Fruit fly (Drosophila melanogaster) Kc167 (cell line): ENCODE results near the gene CG43321.
A peak's percentile ranks its signal among the peaks of the same experiment; 100 is the strongest.

Source experiments
- Myc ChIP-seq: fragments of >200 bp; optimal IDR thresholded peaks from 2 replicates; lab custom pipeline; 2017; ENCODE audit warnings: missing external identifiers
- Sin3A ChIP-seq: fragments of >200 bp; optimal IDR thresholded peaks from 2 replicates; lab custom pipeline; 2018; ENCODE audit warnings: missing external identifiers
- h ChIP-seq: fragments of >200 bp; optimal IDR thresholded peaks from 3 replicates; lab custom pipeline; 2018; ENCODE audit warnings: missing external identifiers
- insv ChIP-seq: fragments of >200 bp; optimal IDR thresholded peaks from 3 replicates; lab custom pipeline; 2018; ENCODE audit warnings: missing external identifiers
- psq ChIP-seq: fragments of >200 bp; optimal IDR thresholded peaks from 2 replicates; lab custom pipeline; 2017; ENCODE audit warnings: missing external identifiers
- ttk ChIP-seq: sonication (Bioruptor generic); optimal IDR thresholded peaks from 2 replicates; lab custom pipeline; 2017; ENCODE audit warnings: missing external identifiers

CG43321 gene

DNA sequence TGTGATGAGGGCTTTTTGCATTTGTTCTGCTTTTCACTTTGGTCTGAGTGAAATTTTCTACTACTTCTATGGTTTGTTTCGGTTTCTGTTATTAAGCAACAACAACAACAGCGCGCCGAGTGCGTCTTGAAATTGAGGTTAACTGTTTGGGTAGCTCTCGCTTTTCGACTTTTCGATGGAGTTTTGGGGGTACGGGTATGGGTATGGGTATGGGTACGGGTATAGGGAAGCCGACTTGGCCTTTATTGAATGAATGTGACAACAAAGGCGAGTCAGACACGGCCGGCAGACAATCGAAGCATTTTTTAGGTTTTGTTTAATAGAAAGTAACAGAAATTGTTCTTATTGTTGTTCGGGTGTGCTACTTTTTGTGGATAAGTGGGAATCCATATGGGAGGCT lies 4.5 kb upstream of the CG43321 start:
- TF ChIP-seq ttk (lab: Kevin White, UChicago) (no peak), psq (lab: Kevin White, UChicago) (no peak), h (no peak), Myc (lab: Kevin White, UChicago) (no peak), insv (lab: Kevin White, UChicago) (no peak), Sin3A (no peak)

DNA sequence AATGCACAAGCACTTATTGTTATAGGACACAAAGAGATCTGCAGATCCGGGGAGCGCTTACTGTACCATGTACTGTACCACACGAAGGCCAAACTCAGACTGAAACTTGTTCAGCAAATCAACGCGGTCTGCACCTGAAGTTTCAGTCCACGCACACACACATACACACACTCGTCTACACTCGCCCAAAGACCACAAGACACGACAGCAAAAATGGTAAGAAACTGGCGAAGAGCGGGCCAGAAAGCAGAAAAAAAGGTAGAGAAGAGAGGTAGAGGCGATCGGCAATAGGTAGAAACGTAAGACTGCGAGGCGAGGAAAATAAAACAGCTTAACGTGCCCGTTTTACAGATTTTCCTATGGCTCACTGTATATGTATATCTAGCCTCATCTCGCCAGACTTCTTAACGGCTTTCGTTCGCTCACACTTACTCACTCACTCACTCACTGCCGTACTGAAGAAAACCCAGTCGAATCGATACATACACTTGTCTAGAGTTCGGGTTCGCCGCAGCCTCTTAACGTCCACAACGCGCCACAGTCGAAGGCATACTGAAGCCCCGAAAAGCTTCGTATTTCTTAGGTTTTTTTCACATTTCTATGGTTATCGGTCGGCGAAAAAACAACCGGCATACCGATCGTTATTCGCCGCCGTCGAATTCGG lies 2.1 kb upstream of the CG43321 start, which contains the start of gene uif:
Gene uif, minus strand, starts transcription at position 553 of the 664 bp plus-strand sequence.
- TF ChIP-seq h (no peak), Sin3A (no peak), insv (lab: Kevin White, UChicago) (no peak), psq (lab: Kevin White, UChicago) (no peak), Myc (lab: Kevin White, UChicago) (no peak), ttk (lab: Kevin White, UChicago) (no peak)

DNA sequence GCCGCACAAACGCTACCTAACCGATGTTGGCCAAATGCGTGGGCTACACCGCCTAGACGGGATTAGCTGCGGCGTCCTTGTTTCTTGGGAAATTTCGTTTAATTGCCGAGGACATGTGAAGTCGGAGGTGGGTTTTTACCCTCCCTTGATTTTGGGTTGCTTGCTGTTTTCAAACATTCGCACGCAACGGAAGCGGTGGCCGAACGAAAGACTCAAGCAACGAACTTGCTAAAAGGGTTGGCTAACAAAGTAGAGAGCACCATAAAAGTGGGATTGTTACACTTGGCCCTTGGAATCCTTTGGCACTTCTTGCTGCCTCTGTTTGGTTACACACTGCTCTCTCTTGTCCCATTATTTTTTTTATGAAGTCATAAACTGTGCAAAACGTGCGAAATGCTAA lies 1.5 kb upstream of the CG43321 start:
- TF ChIP-seq ttk (lab: Kevin White, UChicago) (no peak), Myc (lab: Kevin White, UChicago) (no peak), psq (lab: Kevin White, UChicago) (no peak), h (no peak), insv (lab: Kevin White, UChicago) (no peak), Sin3A (no peak)

DNA sequence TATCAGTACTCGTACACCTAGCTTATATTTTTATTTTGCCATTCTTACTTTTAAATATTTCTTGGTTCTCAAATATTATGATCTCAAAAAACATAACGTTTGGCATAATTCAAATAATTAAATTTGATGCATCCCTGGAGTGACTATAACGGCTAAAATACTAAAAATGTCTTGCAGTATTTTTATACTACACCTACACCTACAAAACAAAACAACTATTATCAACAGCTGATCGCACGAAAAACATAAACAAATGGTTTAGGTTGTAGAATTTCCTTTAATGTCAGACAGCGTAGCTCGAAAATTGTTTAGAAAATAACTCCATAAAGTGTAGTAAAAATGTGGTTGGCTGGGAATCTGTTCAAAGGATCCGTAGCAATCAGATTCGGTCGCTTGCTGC lies 1.1 kb downstream of the CG43321 start, which contains the start of gene CG43322:
Gene CG43322, plus strand, starts transcription at position 240 of the 400 bp plus-strand sequence.
- TF ChIP-seq Myc (lab: Kevin White, UChicago) (no peak), ttk (lab: Kevin White, UChicago) (no peak), h (no peak), psq (lab: Kevin White, UChicago) (no peak)

DNA sequence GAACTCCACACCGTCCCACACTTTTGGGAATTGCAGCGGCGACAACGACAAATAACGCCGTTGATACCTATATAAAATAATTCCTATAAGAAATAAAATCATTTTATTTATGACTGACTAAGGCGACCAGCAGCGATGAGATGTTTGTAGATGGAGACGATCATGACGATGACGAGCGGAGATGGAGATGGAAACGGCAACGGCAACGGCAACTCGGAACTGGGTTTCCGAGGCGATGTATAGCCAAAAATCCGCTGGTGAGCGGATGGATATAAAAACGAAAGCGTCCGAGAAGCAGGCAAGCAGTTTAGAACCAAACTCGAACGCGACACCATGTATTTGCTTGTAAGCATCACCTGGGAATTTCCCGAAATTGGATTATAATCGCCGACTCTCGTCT lies 9.3 kb downstream of the CG43321 start, which contains the start of gene Pcp:
Gene Pcp, plus strand, starts transcription at position 301 of the 400 bp plus-strand sequence.
- no peak for TF ChIP-seq h
- no peak for TF ChIP-seq insv (lab: Kevin White, UChicago)
- no peak for TF ChIP-seq ttk (lab: Kevin White, UChicago)
- TF ChIP-seq psq (lab: Kevin White, UChicago): no peak
- TF ChIP-seq Myc (lab: Kevin White, UChicago): no peak
- no peak for TF ChIP-seq Sin3A

DNA sequence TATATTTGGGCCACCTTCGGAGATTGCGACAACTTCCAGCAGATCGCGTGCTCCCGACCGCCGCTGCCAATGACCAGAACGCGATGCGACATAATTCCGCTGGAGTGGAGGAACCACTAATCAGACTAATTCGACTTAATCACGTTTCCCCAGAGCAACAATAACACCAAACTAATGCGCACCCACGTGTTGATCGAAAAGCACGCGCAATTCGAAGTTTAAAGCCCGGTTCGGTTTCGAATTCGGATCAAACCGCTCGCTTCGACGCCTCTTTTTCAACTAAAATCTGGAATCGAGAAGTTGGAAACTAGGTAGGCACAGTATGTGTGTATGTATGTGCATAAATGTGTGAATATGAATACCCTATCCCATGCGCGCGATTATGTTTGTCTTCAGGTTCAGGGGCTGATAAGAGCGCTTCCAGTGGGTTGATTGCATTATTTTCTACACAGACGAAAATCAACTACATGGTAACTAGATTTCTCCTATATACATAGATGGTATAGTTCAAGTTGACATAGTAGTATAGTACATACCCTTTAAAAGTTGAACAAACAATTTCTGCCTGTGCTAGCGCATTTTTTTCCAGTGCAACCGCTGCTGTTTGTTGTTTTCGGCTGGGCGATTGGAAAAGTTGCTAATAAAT lies 11.7 kb downstream of the CG43321 start, which contains the start of gene Gart:
Gene Gart, minus strand, starts transcription at position 285 of the 646 bp plus-strand sequence.
- TF ChIP-seq ttk (lab: Kevin White, UChicago): no peak
- no peak for TF ChIP-seq Myc (lab: Kevin White, UChicago)
- no peak for TF ChIP-seq h
- no peak for TF ChIP-seq Sin3A
- no peak for TF ChIP-seq psq (lab: Kevin White, UChicago)
- no peak for TF ChIP-seq insv (lab: Kevin White, UChicago)

DNA sequence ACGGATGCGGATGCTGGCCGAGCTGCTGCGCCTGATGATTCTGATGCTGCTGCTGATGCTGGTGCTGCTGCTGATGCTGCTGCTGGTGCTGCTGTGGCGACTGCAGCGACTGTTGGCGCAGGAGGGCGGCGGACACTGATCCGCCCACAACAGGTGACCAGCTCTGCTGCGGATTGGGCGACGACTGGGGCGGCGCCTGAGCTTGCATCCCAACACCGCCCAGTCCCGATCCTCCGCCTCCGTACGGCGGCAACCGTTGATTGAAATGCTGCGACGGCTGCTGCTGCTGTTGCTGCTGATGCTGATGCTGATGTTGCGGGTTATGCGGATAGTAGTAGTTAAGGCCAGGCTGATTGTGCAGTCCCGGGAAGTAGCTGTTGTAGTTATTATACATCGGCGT lies 13.2 kb downstream of the CG43321 start:
- TF ChIP-seq insv (lab: Kevin White, UChicago) (no peak), Sin3A (no peak)

DNA sequence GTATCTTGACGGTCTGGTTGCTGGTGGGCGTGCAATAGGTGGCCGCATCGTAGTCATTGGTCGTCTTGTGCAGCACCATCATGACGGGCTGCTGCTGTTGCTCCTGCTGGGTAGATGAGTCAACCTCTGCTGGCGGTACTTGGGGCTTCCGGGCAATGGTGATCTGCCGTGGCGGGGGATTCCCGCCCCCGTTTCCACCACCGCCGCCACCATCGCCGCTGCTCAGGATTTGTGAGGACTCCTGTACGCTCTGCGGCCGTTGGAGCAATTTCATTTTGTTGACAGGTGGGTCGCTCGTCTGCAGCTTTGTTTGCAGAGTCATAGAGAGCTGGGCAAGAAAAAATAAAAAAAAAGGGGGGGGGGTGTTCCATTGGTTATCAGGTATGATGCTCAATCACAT lies 14.2 kb downstream of the CG43321 start:
- no peak for TF ChIP-seq Sin3A
- TF ChIP-seq psq (lab: Kevin White, UChicago): no peak
- no peak for TF ChIP-seq ttk (lab: Kevin White, UChicago)
- no peak for TF ChIP-seq Myc (lab: Kevin White, UChicago)
- TF ChIP-seq insv (lab: Kevin White, UChicago): no peak
- TF ChIP-seq h: no peak

DNA sequence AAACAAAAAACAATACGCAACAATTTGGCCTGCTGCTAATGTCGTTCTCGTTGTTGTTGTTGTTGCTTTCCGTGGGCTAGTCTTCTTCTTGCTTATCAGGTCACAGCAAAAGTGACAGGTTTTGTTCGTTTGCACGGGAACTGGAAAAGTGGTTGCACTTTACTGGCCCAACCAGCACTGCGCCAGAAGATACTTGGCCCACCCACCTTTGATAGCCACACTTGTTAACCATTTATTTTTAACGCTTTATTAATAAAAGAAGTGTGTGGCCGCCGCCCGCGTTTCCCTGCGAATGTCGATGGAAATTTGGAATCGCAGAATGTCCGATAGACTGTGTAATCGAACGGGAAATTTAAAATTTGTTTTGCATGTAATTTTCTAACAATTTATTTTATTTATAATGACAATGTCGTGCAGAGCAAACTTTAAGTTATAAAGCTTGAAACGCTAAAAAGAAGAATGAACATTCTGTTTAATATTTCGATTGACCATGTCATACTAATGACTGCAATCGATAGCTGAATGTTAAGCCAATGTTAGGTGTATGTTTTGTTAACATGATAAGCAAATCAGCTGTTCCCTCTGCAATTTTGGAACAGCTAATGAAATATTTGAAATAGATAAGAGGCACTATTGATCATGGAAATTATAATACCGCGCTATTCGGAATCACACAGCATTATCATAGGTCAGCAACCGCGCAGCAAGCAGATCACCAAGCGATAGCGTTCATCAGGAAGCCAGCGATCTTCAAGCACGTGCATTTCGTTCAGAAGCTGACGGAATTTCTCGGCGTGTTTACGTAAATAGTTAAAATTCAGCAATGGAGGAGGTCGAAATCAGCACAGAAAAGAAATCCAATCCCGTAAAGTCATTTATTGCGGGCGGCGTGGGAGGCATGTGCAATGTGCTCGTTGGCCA lies 15.2 kb downstream of the CG43321 start, which contains the start of the genes CG31908 and MME1:
Gene CG31908, minus strand, starts transcription at position 402 of the 921 bp plus-strand sequence.
Gene MME1, plus strand, starts transcription at position 539 of the 921 bp plus-strand sequence.
- no peak for TF ChIP-seq Sin3A
- no peak for TF ChIP-seq h
- no peak for TF ChIP-seq insv (lab: Kevin White, UChicago)
- TF ChIP-seq psq (lab: Kevin White, UChicago): no peak
- TF ChIP-seq ttk (lab: Kevin White, UChicago): no peak
- no peak for TF ChIP-seq Myc (lab: Kevin White, UChicago)

DNA sequence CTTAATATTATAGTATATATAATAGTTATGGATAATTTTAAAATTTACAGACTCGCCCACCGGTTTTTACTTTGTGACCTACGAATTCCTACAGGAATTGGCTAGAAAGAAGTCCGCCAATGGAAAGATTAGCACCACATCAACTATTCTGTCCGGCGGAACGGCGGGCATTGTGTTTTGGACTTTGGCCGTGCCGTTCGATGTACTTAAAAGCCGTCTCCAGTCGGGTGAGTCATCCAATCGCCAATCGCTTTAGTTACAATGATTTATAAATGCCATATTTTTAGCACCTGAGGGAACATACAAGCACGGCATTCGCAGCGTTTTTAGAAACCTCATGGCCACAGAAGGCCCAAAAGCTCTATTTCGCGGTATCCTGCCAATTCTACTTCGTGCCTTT lies 16.4 kb downstream of the CG43321 start:
- TF ChIP-seq insv (lab: Kevin White, UChicago) (no peak), Myc (lab: Kevin White, UChicago) (no peak), h (no peak), Sin3A (no peak), ttk (lab: Kevin White, UChicago) (no peak), psq (lab: Kevin White, UChicago) (no peak)

DNA sequence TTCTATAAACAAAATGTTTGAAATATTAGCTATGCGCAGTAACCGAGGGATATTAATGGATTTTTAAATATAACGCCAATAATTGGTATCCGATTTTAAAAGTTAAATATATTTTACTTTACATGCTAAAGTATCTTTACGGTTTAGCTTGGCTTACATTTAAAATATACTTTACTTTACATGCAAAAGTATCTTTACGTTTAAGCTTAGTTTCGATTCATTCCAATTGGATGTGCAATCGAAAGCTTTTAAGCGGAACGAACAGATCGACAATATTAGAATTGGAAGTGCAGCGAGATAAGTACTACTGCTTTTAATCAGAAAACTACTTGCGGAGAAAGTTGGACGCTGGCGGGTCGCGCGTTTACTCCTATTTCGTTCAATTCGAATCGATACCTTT lies 16.9 kb downstream of the CG43321 start:
- TF ChIP-seq Sin3A: no peak
- TF ChIP-seq psq (lab: Kevin White, UChicago): no peak
- no peak for TF ChIP-seq h
- TF ChIP-seq insv (lab: Kevin White, UChicago): peak; percentile 92
- TF ChIP-seq ttk (lab: Kevin White, UChicago): no peak
